Fruit fly (Drosophila melanogaster) whole organism, embryonic: ENCODE measurements around the gene CG1233.

ENCODE experiments used
- Atf-2 ChIP-seq: fragments of 200-800 bp; sonication (Bioruptor generic); optimal IDR thresholded peaks from 2 replicates; lab custom pipeline; 2016; ENCODE audit warnings: missing biosample characterization, missing genetic modification characterization
- CG11085 ChIP-seq: fragments of 200-800 bp; sonication (Bioruptor generic); IDR thresholded peaks from 2 replicates; pipeline ENCODE4 v1.3.6; 2022; ENCODE audit warnings: missing biosample characterization, missing genetic modification characterization
- CG12104 ChIP-seq: fragments of 200-800 bp; sonication (Bioruptor generic); optimal IDR thresholded peaks from 3 replicates; lab custom pipeline; 2016; ENCODE audit warnings: missing biosample characterization, missing genetic modification characterization
- CG1233 ChIP-seq: fragments of 200-800 bp; sonication (Bioruptor generic); optimal IDR thresholded peaks from 4 replicates; lab custom pipeline; 2018; ENCODE audit warnings: missing biosample characterization, mild to moderate bottlenecking, missing genetic modification characterization
- CG13123 ChIP-seq: fragments of 200-800 bp; sonication (Bioruptor generic); optimal IDR thresholded peaks from 2 replicates; lab custom pipeline; 2016; ENCODE audit warnings: missing biosample characterization, missing genetic modification characterization
- CG2889 ChIP-seq: fragments of 200-800 bp; sonication (Bioruptor generic); IDR thresholded peaks from 3 replicates; pipeline ENCODE4 v1.3.6; 2022; ENCODE audit warnings: missing biosample characterization, missing genetic modification characterization
- CG3847 ChIP-seq: fragments of 200-800 bp; sonication (Bioruptor generic); IDR thresholded peaks from 2 replicates; pipeline ENCODE4 v1.3.6; 2022; ENCODE audit warnings: missing biosample characterization, missing genetic modification characterization
- CG4328 ChIP-seq: fragments of 200-800 bp; sonication (Bioruptor generic); optimal IDR thresholded peaks from 3 replicates; lab custom pipeline; 2017; ENCODE audit warnings: missing biosample characterization, missing genetic modification reagents, missing genetic modification characterization
- CG4360 ChIP-seq: fragments of 200-800 bp; sonication (Bioruptor generic); IDR thresholded peaks from 2 replicates; pipeline ENCODE4 v1.3.6; 2022; ENCODE audit warnings: missing biosample characterization, missing genetic modification characterization
- CG5180 ChIP-seq: fragments of 200-800 bp; sonication (Bioruptor generic); optimal IDR thresholded peaks from 3 replicates; lab custom pipeline; 2017; ENCODE audit warnings: missing biosample characterization, missing genetic modification characterization, mild to moderate bottlenecking, moderate library complexity, missing genetic modification reagents
- CG6254 ChIP-seq: fragments of 200-800 bp; sonication (Bioruptor generic); optimal IDR thresholded peaks from 3 replicates; lab custom pipeline; 2017; ENCODE audit warnings: mild to moderate bottlenecking, missing biosample characterization, missing genetic modification reagents, missing genetic modification characterization
- CG6854 ChIP-seq: fragments of 200-800 bp; sonication (Bioruptor generic); optimal IDR thresholded peaks from 3 replicates; lab custom pipeline; 2017; ENCODE audit warnings: missing biosample characterization, mild to moderate bottlenecking, missing genetic modification characterization
- CG7745 ChIP-seq: fragments of 200-800 bp; sonication (Bioruptor generic); optimal IDR thresholded peaks from 2 replicates; lab custom pipeline; 2018; ENCODE audit warnings: missing biosample characterization, mild to moderate bottlenecking, missing genetic modification characterization, moderate library complexity
- CkIIα-i1 ChIP-seq: fragments of 200-800 bp; sonication (Bioruptor generic); IDR thresholded peaks from 2 replicates; pipeline ENCODE4 v1.3.6; 2022; ENCODE audit warnings: missing biosample characterization, missing genetic modification characterization
- Deaf1 ChIP-seq: fragments of 200-800 bp; optimal IDR thresholded peaks from 3 replicates; lab custom pipeline; 2019; ENCODE audit warnings: missing biosample characterization, mild to moderate bottlenecking, missing genetic modification characterization, moderate library complexity
- Dip3 ChIP-seq: fragments of 200-800 bp; sonication (Bioruptor generic); optimal IDR thresholded peaks from 3 replicates; lab custom pipeline; 2016; ENCODE audit warnings: missing biosample characterization, missing genetic modification characterization
- Doc2 ChIP-seq: fragments of 200-800 bp; sonication (Bioruptor generic); IDR thresholded peaks from 2 replicates; pipeline ENCODE4 v1.3.6; 2022; ENCODE audit warnings: missing biosample characterization, missing genetic modification characterization
- Dp ChIP-seq: fragments of 200-800 bp; sonication (Bioruptor generic); optimal IDR thresholded peaks from 2 replicates; lab custom pipeline; 2018; ENCODE audit warnings: missing biosample characterization, mild to moderate bottlenecking, missing genetic modification characterization, moderate library complexity
- Eip74EF ChIP-seq, 2 experiments: fragments of 200-800 bp in 1 of 2; fragments of >200 bp in 1 of 2; sonication (Bioruptor generic) in 1 of 2; optimal IDR thresholded peaks; 2 replicates each; lab custom pipeline; 2017 to 2019; ENCODE audit warnings: missing biosample characterization in 2 of 2, missing genetic modification characterization in 2 of 2, mild to moderate bottlenecking in 1 of 2, moderate library complexity in 1 of 2
- Ets65A ChIP-seq: fragments of 200-800 bp; sonication (Bioruptor generic); peaks from one replicate; lab custom pipeline; 2016; ENCODE audit warnings: missing biosample characterization, missing genetic modification characterization
- Gug ChIP-seq: fragments of 200-800 bp; sonication (Bioruptor generic); IDR thresholded peaks from 4 replicates; pipeline ENCODE4 v1.3.6; 2022; ENCODE audit warnings: missing biosample characterization, missing genetic modification characterization
- H15 ChIP-seq: fragments of 200-800 bp; sonication (Bioruptor generic); IDR thresholded peaks from 3 replicates; pipeline ENCODE4 v1.3.6; 2022; ENCODE audit warnings: missing biosample characterization, missing genetic modification characterization
- Hsf ChIP-seq: fragments of 200-800 bp; sonication (Bioruptor generic); optimal IDR thresholded peaks from 3 replicates; lab custom pipeline; 2016; ENCODE audit warnings: missing biosample characterization, missing genetic modification characterization
- MBD-R2 ChIP-seq: fragments of 200-800 bp; sonication (Bioruptor generic); IDR thresholded peaks from 2 replicates; pipeline ENCODE4 v1.3.6; 2022; ENCODE audit warnings: missing biosample characterization, missing genetic modification characterization
- Meics ChIP-seq: fragments of 200-800 bp; sonication (Bioruptor generic); optimal IDR thresholded peaks from 2 replicates; lab custom pipeline; 2017; ENCODE audit warnings: missing biosample characterization, mild to moderate bottlenecking, missing genetic modification characterization
- Mes4 ChIP-seq: fragments of 200-800 bp; sonication (Bioruptor generic); optimal IDR thresholded peaks from 2 replicates; lab custom pipeline; 2016; ENCODE audit warnings: missing biosample characterization, missing genetic modification characterization
- Myb ChIP-seq: fragments of 200-800 bp; sonication (Bioruptor generic); optimal IDR thresholded peaks from 2 replicates; lab custom pipeline; 2016; ENCODE audit warnings: missing biosample characterization, missing genetic modification characterization
- Pdp1 ChIP-seq, 2 experiments: fragments of 200-800 bp; sonication (Bioruptor generic); optimal IDR thresholded peaks; 3 replicates each; lab custom pipeline; 2016; ENCODE audit warnings: missing biosample characterization in 2 of 2, missing genetic modification characterization in 2 of 2, mild to moderate bottlenecking in 1 of 2, moderate library complexity in 1 of 2
- Six4 ChIP-seq: fragments of 200-800 bp; sonication (Bioruptor generic); optimal IDR thresholded peaks from 2 replicates; lab custom pipeline; 2016; ENCODE audit warnings: missing biosample characterization, missing genetic modification characterization
- Sox102F ChIP-seq: fragments of 200-800 bp; sonication (Bioruptor generic); optimal IDR thresholded peaks from 2 replicates; lab custom pipeline; 2018; ENCODE audit warnings: missing biosample characterization, mild to moderate bottlenecking, missing genetic modification characterization, moderate library complexity
- Sry-β ChIP-seq: fragments of 200-800 bp; sonication (Bioruptor generic); optimal IDR thresholded peaks from 2 replicates; lab custom pipeline; 2018; ENCODE audit warnings: missing biosample characterization, mild to moderate bottlenecking, missing genetic modification characterization, moderate library complexity
- YL-1 ChIP-seq: fragments of 200-800 bp; sonication (Bioruptor generic); optimal IDR thresholded peaks from 3 replicates; lab custom pipeline; 2017; ENCODE audit warnings: missing biosample characterization, mild to moderate bottlenecking, missing genetic modification characterization
- cad ChIP-seq: fragments of >200 bp; optimal IDR thresholded peaks from 2 replicates; lab custom pipeline; 2017; ENCODE audit warnings: missing biosample characterization, missing genetic modification characterization
- crol ChIP-seq: fragments of 200-800 bp; sonication (Bioruptor generic); IDR thresholded peaks from 2 replicates; pipeline ENCODE4 v1.3.6; 2022; ENCODE audit warnings: missing biosample characterization, missing genetic modification characterization
- crp ChIP-seq, 2 experiments: fragments of 200-800 bp; sonication (Bioruptor generic); optimal IDR thresholded peaks; 2 replicates in 1 of 2; 3 replicates in 1 of 2; lab custom pipeline; 2017; ENCODE audit warnings: missing biosample characterization in 2 of 2, missing genetic modification characterization in 2 of 2, mild to moderate bottlenecking in 1 of 2, moderate library complexity in 1 of 2
- gem ChIP-seq: fragments of 200-800 bp; sonication (Bioruptor generic); optimal IDR thresholded peaks from 2 replicates; lab custom pipeline; 2019; ENCODE audit warnings: missing biosample characterization, mild to moderate bottlenecking, missing genetic modification characterization, moderate library complexity
- gsb-n ChIP-seq: fragments of 200-800 bp; sonication (Bioruptor generic); optimal IDR thresholded peaks from 3 replicates; lab custom pipeline; 2018; ENCODE audit warnings: missing biosample characterization, mild to moderate bottlenecking, missing genetic modification characterization
- hth ChIP-seq: fragments of >200 bp; optimal IDR thresholded peaks from 2 replicates; lab custom pipeline; 2017; ENCODE audit warnings: inconsistent platforms
- kah ChIP-seq: fragments of 200-800 bp; sonication (Bioruptor generic); optimal IDR thresholded peaks from 2 replicates; lab custom pipeline; 2018; ENCODE audit warnings: missing biosample characterization, mild to moderate bottlenecking, missing genetic modification characterization
- klu ChIP-seq: fragments of 200-800 bp; sonication (Bioruptor generic); IDR thresholded peaks from 2 replicates; pipeline ENCODE4 v1.3.6; 2022; ENCODE audit warnings: missing biosample characterization, missing genetic modification characterization
- kni ChIP-seq: fragments of 200-800 bp; sonication (Bioruptor generic); optimal IDR thresholded peaks from 3 replicates; lab custom pipeline; 2017; ENCODE audit warnings: mild to moderate bottlenecking, missing biosample characterization, missing genetic modification reagents, missing genetic modification characterization
- lmd ChIP-seq: fragments of 200-800 bp; sonication (Bioruptor generic); IDR thresholded peaks from 2 replicates; pipeline ENCODE4 v1.3.6; 2022; ENCODE audit warnings: missing biosample characterization, missing genetic modification characterization
- lola ChIP-seq, 3 experiments: fragments of >200 bp in 2 of 3; fragments of 200-800 bp in 1 of 3; sonication (Bioruptor generic) in 1 of 3; optimal IDR thresholded peaks; 2 replicates each; lab custom pipeline; 2017 to 2019; ENCODE audit warnings: missing biosample characterization in 3 of 3, missing genetic modification characterization in 3 of 3, mild to moderate bottlenecking in 1 of 3, moderate library complexity in 1 of 3
- mirr ChIP-seq: fragments of 200-800 bp; sonication (Bioruptor generic); optimal IDR thresholded peaks from 3 replicates; lab custom pipeline; 2018; ENCODE audit warnings: missing biosample characterization, mild to moderate bottlenecking, missing genetic modification characterization
- oc ChIP-seq: fragments of 200-800 bp; sonication (Bioruptor generic); optimal IDR thresholded peaks from 2 replicates; lab custom pipeline; 2018; ENCODE audit warnings: missing biosample characterization, mild to moderate bottlenecking, missing genetic modification characterization, moderate library complexity
- otp ChIP-seq: fragments of 200-800 bp; sonication (Bioruptor generic); IDR thresholded peaks from 3 replicates; pipeline ENCODE4, ENCODE4 v1.3.6; 2022; ENCODE audit warnings: missing biosample characterization, missing genetic modification characterization
- run ChIP-seq: fragments of 200-800 bp; sonication (Bioruptor generic); optimal IDR thresholded peaks from 3 replicates; lab custom pipeline; 2018; ENCODE audit warnings: missing biosample characterization, mild to moderate bottlenecking, missing genetic modification characterization
- sqz ChIP-seq: fragments of 200-800 bp; sonication (Bioruptor generic); optimal IDR thresholded peaks from 3 replicates; lab custom pipeline; 2018; ENCODE audit warnings: missing biosample characterization, mild to moderate bottlenecking, missing genetic modification characterization
- sug ChIP-seq: fragments of 200-800 bp; optimal IDR thresholded peaks from 2 replicates; lab custom pipeline; 2019; ENCODE audit warnings: missing biosample characterization, mild to moderate bottlenecking, missing genetic modification characterization, moderate library complexity

The CG1233 gene

dm6 chr3L:331842-332802, 29.1 kb upstream of the CG1233 start, which contains the start of gene mthl9 (continued):
- no peak for TF ChIP-seq CG7745
- no peak for TF ChIP-seq Hsf
- peak in 1 of 2 experiments; percentile 35 for TF ChIP-seq crp (GFP tag; optimal IDR thresholded peaks at IDR 0.05; lab: Kevin White, UChicago)
- peak; percentile 16 for TF ChIP-seq kni
- TF ChIP-seq lmd = no peak; the same call in 1 of the 2 replicates
- peak; percentile 26 for TF ChIP-seq CG4328 (GFP tag; lab: Kevin White, UChicago)
- no peak for TF ChIP-seq Dip3 (GFP tag; lab: Kevin White, UChicago)
- peak; percentile 53 for TF ChIP-seq Deaf1 (tag; lab: Kevin White, UChicago)
- no peak for TF ChIP-seq kah (GFP tag; lab: Kevin White, UChicago)
- TF ChIP-seq crol (GFP tag; lab: Robert Waterston, UW) = peak; percentile 83
- no peak for TF ChIP-seq Sox102F
- TF ChIP-seq Gug (GFP tag; lab: Robert Waterston, UW) = no peak; the same call in 3 of the 4 replicates
- TF ChIP-seq MBD-R2 (GFP tag; lab: Robert Waterston, UW) = peak; percentile 7; the same call in 1 of the 2 replicates
- no peak for TF ChIP-seq klu (GFP tag; lab: Robert Waterston, UW)
- TF ChIP-seq CG1233 (GFP tag; lab: Kevin White, UChicago) = no peak
- no peak for TF ChIP-seq CG12104 (GFP tag; lab: Kevin White, UChicago)
- no peak for TF ChIP-seq CG11085
- TF ChIP-seq mirr (GFP tag; lab: Kevin White, UChicago) = peak; percentile 82
- TF ChIP-seq YL-1 (GFP tag; lab: Kevin White, UChicago) = no peak
- no peak for TF ChIP-seq CG6254 (GFP tag; lab: Kevin White, UChicago)
- no peak for TF ChIP-seq CG3847
- TF ChIP-seq Six4 = no peak
- TF ChIP-seq hth (lab: Kevin White, UChicago) = no peak
- TF ChIP-seq sqz (GFP tag; lab: Kevin White, UChicago) = peak; percentile 53
- no peak for TF ChIP-seq CkIIα-i1 (GFP tag; lab: Robert Waterston, UW)
- TF ChIP-seq Ets65A = peak; percentile 48
- no peak for TF ChIP-seq Meics (GFP tag; lab: Kevin White, UChicago)
- no peak for TF ChIP-seq CG6854 (GFP tag; lab: Kevin White, UChicago)
- TF ChIP-seq Atf-2 (GFP tag; lab: Kevin White, UChicago) = no peak
- no peak for TF ChIP-seq Sry-β (GFP tag; lab: Kevin White, UChicago)
- TF ChIP-seq Dp (GFP tag; lab: Kevin White, UChicago) = peak; percentile 38
- no peak for TF ChIP-seq gsb-n (tag; lab: Kevin White, UChicago)
- no peak for TF ChIP-seq lola (GFP tag; optimal IDR thresholded peaks at IDR 0.05; lab: Kevin White, UChicago)
- no peak for TF ChIP-seq otp
- peak; percentile 16 for TF ChIP-seq CG5180 (GFP tag; lab: Kevin White, UChicago)
- no peak for TF ChIP-seq CG13123 (GFP tag; lab: Kevin White, UChicago)
- peak in 1 of 2 experiments; percentile 15 for TF ChIP-seq Eip74EF (GFP tag; optimal IDR thresholded peaks at IDR 0.05; lab: Kevin White, UChicago)
- peak; percentile 90 for TF ChIP-seq sug (tag; lab: Kevin White, UChicago)
- no peak for TF ChIP-seq gem (tag; lab: Kevin White, UChicago)
- TF ChIP-seq CG4360 (GFP tag; lab: Robert Waterston, UW) = 0 out of 2 replicates have a peak, but pooled peaks have one; percentile 35
- peak; percentile 84 for TF ChIP-seq Myb (GFP tag; lab: Kevin White, UChicago)
- TF ChIP-seq H15 (GFP tag; lab: Robert Waterston, UW) = no peak
- TF ChIP-seq CG2889 (GFP tag; lab: Robert Waterston, UW) = no peak
- TF ChIP-seq Doc2 (GFP tag; lab: Robert Waterston, UW) = no peak
- no peak for TF ChIP-seq oc
- peak; percentile 71 for TF ChIP-seq run
- no peak for TF ChIP-seq Mes4 (GFP tag; lab: Kevin White, UChicago)
- TF ChIP-seq cad (GFP tag; lab: Kevin White, UChicago) = no peak
- TF ChIP-seq Pdp1 (GFP tag; optimal IDR thresholded peaks at IDR 0.05; lab: Kevin White, UChicago) = peak in 1 of 2 experiments; percentile 29
